Fruit fly (Drosophila melanogaster) whole organism, adult: ENCODE results near the gene Cp7Fc.

Experiments used
- CG11617 ChIP-seq: fragments of 200-800 bp; sonication (Bioruptor generic); optimal IDR thresholded peaks from 2 replicates; lab custom pipeline; 2017; ENCODE audit warnings: mild to moderate bottlenecking, missing biosample characterization, missing genetic modification reagents, missing genetic modification characterization
- CG12768 ChIP-seq: fragments of 200-800 bp; sonication (Bioruptor generic); optimal IDR thresholded peaks from 2 replicates; lab custom pipeline; 2017; ENCODE audit warnings: missing biosample characterization, missing genetic modification characterization, mild to moderate bottlenecking, moderate library complexity, missing genetic modification reagents
- CG14711 ChIP-seq: fragments of 200-800 bp; sonication (Bioruptor generic); optimal IDR thresholded peaks from 2 replicates; lab custom pipeline; 2018; ENCODE audit warnings: missing biosample characterization, mild to moderate bottlenecking, missing genetic modification characterization, moderate library complexity
- CG5204 ChIP-seq: fragments of 200-800 bp; sonication (Bioruptor generic); optimal IDR thresholded peaks from 2 replicates; lab custom pipeline; 2016; ENCODE audit warnings: missing biosample characterization, missing genetic modification characterization
- CG7101 ChIP-seq: fragments of 200-800 bp; sonication (Bioruptor generic); optimal IDR thresholded peaks from 2 replicates; lab custom pipeline; 2018; ENCODE audit warnings: missing biosample characterization, mild to moderate bottlenecking, missing genetic modification characterization, moderate library complexity
- Crg-1 ChIP-seq: fragments of 200-800 bp; sonication (Bioruptor generic); optimal IDR thresholded peaks from 2 replicates; lab custom pipeline; 2016; ENCODE audit warnings: missing biosample characterization, missing genetic modification characterization
- Hr96 ChIP-seq: fragments of 200-800 bp; sonication (Bioruptor generic); optimal IDR thresholded peaks from 2 replicates; lab custom pipeline; 2016; ENCODE audit warnings: missing biosample characterization, missing genetic modification characterization
- Mnt ChIP-seq: fragments of 200-800 bp; sonication (Bioruptor generic); optimal IDR thresholded peaks from 2 replicates; lab custom pipeline; 2016; ENCODE audit warnings: missing biosample characterization, mild to moderate bottlenecking, missing genetic modification characterization

dm6 chrX:8455019-8455555, 21.8 kb upstream of the Cp7Fc start, which contains the start of gene org-1:
- TF ChIP-seq Crg-1 = no peak
- peak; percentile 49 for TF ChIP-seq CG14711 (tag; lab: Kevin White, UChicago)
- TF ChIP-seq CG5204 (GFP tag; lab: Kevin White, UChicago) = no peak
- TF ChIP-seq CG7101 (tag; lab: Kevin White, UChicago) = peak; percentile 52
- TF ChIP-seq CG11617 (GFP tag; lab: Kevin White, UChicago) = no peak
- no peak for TF ChIP-seq Mnt
- TF ChIP-seq Hr96 (GFP tag; lab: Kevin White, UChicago) = no peak
- TF ChIP-seq CG12768 (GFP tag; lab: Kevin White, UChicago) = no peak
